Worm (Caenorhabditis elegans): ENCODE data around the gene str-4.

The str-4 gene

ce11 chrV:13363415-13363814 lies 23.9 kb upstream of the str-4 start, which contains the start of gene srg-46:
Gene srg-46 (plus strand): TSS chrV:13363715.
- TF ChIP-seq lin-32 (GFP tag; optimal IDR thresholded peaks at IDR 0.05) (no peak), elt-3 (tag; optimal IDR thresholded peaks at IDR 0.05) (no peak), unc-39 (tag; optimal IDR thresholded peaks at IDR 0.05) (no peak), pha-4 (tag; optimal IDR thresholded peaks at IDR 0.05) (no peak), drap-1 (GFP tag; optimal IDR thresholded peaks at IDR 0.05) (no peak), unc-62 (GFP tag; optimal IDR thresholded peaks at IDR 0.05) (no peak), nhr-237 (tag; optimal IDR thresholded peaks at IDR 0.05) (no peak), ceh-83 (GFP tag; optimal IDR thresholded peaks at IDR 0.05) (no peak), snpc-4 (tag; optimal IDR thresholded peaks at IDR 0.05) (no peak), ces-1 (GFP tag; optimal IDR thresholded peaks at IDR 0.05) (no peak), ceh-39 (tag; optimal IDR thresholded peaks at IDR 0.05) (no peak), elt-1 (tag; optimal IDR thresholded peaks at IDR 0.05; ENCODE audit: borderline replicate concordance, insufficient read depth) (no peak), nhr-12 (tag; optimal IDR thresholded peaks at IDR 0.05) (no peak), mep-1 (tag; optimal IDR thresholded peaks at IDR 0.05) (no peak), bed-3 (GFP tag; optimal IDR thresholded peaks at IDR 0.05) (no peak), flh-1 (GFP tag; optimal IDR thresholded peaks at IDR 0.05) (no peak)

DNA sequence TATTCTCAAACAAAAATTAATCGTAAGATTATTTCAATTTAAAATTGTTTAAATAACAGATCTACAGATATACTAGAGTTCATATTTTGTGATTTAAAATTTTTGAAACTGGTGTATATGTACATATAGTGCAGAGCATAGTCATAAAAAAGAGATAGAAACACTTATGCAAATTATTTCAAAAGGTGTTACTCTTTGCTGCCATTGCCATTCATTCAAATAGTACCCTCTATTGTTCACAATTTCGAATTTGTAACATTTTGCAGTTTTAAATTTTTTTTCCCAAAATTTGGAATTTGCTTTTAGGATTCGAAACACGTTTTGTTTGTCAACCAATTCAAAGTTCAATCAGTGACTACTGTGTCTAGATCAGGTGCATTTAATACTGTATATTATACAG lies 20.7 kb upstream of the str-4 start, which contains the start of gene F32H5.4:
F32H5.4 (plus strand) TSS at position 301 of the 400 bp plus-strand sequence.
- no peak for TF ChIP-seq unc-39 (tag; optimal IDR thresholded peaks at IDR 0.05)
- TF ChIP-seq unc-62 (GFP tag; optimal IDR thresholded peaks at IDR 0.05), result no peak
- no peak for TF ChIP-seq nhr-76 (tag; optimal IDR thresholded peaks at IDR 0.05)
- TF ChIP-seq nhr-237 (tag; optimal IDR thresholded peaks at IDR 0.05), result no peak
- no peak for TF ChIP-seq ceh-43 (GFP tag; optimal IDR thresholded peaks at IDR 0.05)
- no peak for TF ChIP-seq flh-1 (GFP tag; optimal IDR thresholded peaks at IDR 0.05)
- no peak for TF ChIP-seq lin-13 (tag; optimal IDR thresholded peaks at IDR 0.05)
- no peak for TF ChIP-seq unc-120 (tag; optimal IDR thresholded peaks at IDR 0.05; ENCODE audit: poor library complexity, severe bottlenecking)
- no peak for TF ChIP-seq lsy-2 (tag; optimal IDR thresholded peaks at IDR 0.05)
- TF ChIP-seq mab-5 (tag; optimal IDR thresholded peaks at IDR 0.05), result no peak
- TF ChIP-seq elt-3 (tag; optimal IDR thresholded peaks at IDR 0.05), result no peak
- no peak for TF ChIP-seq snpc-4 (tag; optimal IDR thresholded peaks at IDR 0.05)
- no peak for TF ChIP-seq nhr-12 (tag; optimal IDR thresholded peaks at IDR 0.05)
- TF ChIP-seq mep-1 (tag; optimal IDR thresholded peaks at IDR 0.05), result no peak

DNA sequence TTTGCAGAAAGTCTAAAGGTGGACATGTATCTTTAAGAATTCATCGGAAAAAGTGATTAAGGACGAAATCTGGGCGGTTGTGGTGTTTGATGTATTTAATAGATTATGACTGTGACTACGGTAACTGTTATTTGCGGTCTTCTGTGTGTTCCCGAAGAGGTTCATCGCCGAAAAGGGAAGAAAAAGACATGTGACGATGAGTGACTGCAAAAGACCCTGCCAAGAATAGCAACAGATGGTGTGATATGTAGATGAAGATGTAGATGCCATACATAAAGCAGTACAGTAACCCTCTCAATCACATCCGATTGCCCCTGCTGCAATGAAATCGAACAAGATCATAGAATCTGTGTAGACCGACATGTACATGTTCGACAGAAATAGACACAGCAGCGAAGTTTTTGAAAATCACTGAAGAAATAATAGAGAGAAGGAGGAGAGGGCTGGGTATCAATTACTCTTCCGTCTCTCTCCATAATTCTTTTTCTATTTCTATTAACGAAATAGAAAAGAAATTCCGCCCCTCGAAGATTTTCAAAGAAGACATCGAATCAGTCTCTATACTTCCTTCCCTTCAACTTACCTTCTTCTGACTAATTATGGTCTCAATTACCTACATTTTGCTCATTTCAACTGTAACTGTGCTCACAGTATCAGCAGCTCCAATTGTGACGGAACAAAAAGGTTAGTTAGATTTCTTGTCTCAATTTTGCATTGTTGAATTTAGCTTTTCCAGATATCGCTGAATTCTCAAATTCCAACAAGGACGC lies 19.5 kb upstream of the str-4 start, which contains the start of gene F32H5.3:
F32H5.3 (plus strand) TSS at position 513 of the 770 bp plus-strand sequence.
- TF ChIP-seq ceh-83 (GFP tag; optimal IDR thresholded peaks at IDR 0.05), result no peak
- no peak for TF ChIP-seq nhr-28 (tag; optimal IDR thresholded peaks at IDR 0.05)
- TF ChIP-seq tbx-8 (GFP tag; optimal IDR thresholded peaks at IDR 0.05), result no peak
- no peak for TF ChIP-seq ceh-43 (GFP tag; optimal IDR thresholded peaks at IDR 0.05)
- no peak for TF ChIP-seq flh-1 (GFP tag; optimal IDR thresholded peaks at IDR 0.05)
- no peak for TF ChIP-seq blmp-1 (tag; optimal IDR thresholded peaks at IDR 0.05)
- TF ChIP-seq snpc-4 (tag; optimal IDR thresholded peaks at IDR 0.05), result no peak
- TF ChIP-seq unc-39 (tag; optimal IDR thresholded peaks at IDR 0.05), result no peak

DNA sequence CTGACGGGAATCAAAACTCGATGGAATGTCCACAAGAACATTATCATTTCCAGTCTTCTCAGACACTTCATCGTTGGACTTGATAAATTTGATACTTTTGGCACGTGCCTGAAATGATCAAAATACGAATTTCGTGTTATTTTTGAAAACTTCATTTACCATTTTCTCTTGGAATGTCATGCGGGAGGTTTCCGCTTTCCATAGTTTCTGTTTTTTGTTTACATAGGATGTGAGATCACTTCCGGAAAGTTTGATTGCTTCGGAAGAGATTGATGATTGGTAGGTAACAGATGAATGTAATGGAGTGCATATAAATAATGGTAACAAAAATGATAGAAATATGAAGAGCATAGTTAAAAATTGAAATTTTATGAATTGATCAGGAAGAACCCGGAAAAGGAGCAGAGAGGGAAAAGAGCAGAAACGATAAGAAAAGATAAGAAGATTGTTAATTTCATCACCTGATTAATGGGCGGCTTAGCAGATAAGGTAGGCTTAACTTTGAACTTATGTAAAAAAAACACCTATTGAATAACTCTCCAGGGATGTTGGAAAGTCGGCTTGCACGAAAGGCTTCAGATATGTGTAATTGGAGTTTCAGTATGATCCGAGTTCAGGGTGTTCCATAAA lies 18.2 kb upstream of the str-4 start, which contains the start of gene F32H5.1:
F32H5.1 (minus strand) TSS at position 386 of the 630 bp plus-strand sequence.
- TF ChIP-seq sem-2 (GFP tag; optimal IDR thresholded peaks at IDR 0.05) (no peak), lin-13 (tag; optimal IDR thresholded peaks at IDR 0.05) (no peak), drap-1 (GFP tag; optimal IDR thresholded peaks at IDR 0.05) (no peak), mep-1 (tag; optimal IDR thresholded peaks at IDR 0.05) (no peak), elt-1 (tag; optimal IDR thresholded peaks at IDR 0.05; ENCODE audit: borderline replicate concordance, insufficient read depth) (no peak), flh-1 (GFP tag; optimal IDR thresholded peaks at IDR 0.05) (no peak), mab-5 (tag; optimal IDR thresholded peaks at IDR 0.05) (no peak), cnd-1 (tag; optimal IDR thresholded peaks at IDR 0.05) (no peak), pha-4 (tag; optimal IDR thresholded peaks at IDR 0.05) (no peak), nhr-28 (tag; optimal IDR thresholded peaks at IDR 0.05) (no peak)

- TF ChIP-seq nhr-237 (tag; optimal IDR thresholded peaks at IDR 0.05), result no peak
- TF ChIP-seq ham-2 (GFP tag; optimal IDR thresholded peaks at IDR 0.05), result no peak
These were observed 16.7 kb upstream of the str-4 start for ce11 chrV:13356210-13356609.
